Worm (Caenorhabditis elegans) whole organism, early embryonic: Measurements from ENCODE around the gene glb-24.

Experiments used
- F13C5.2 ChIP-seq: sonication (generic microtip); optimal IDR thresholded peaks from 2 replicates; lab custom pipeline; 2017; ENCODE audit warnings: mild to moderate bottlenecking, missing genetic modification characterization, inconsistent platforms, missing compliant biosample characterization
- ama-1 ChIP-seq: fragments of 150-350 bp; optimal IDR thresholded peaks from 2 replicates; lab custom pipeline; 2014
- ceh-13 ChIP-seq: fragments of 200-800 bp; sonication (Bioruptor generic); optimal IDR thresholded peaks from 2 replicates; lab custom pipeline; 2018; ENCODE audit warnings: mild to moderate bottlenecking, missing genetic modification characterization, missing compliant biosample characterization
- ceh-36 ChIP-seq: sonication (generic microtip); optimal IDR thresholded peaks from 2 replicates; lab custom pipeline; 2016; ENCODE audit warnings: missing genetic modification characterization, inconsistent platforms, missing compliant biosample characterization
- ets-7 ChIP-seq: sonication (generic microtip); optimal IDR thresholded peaks from 2 replicates; lab custom pipeline; 2016; ENCODE audit warnings: missing genotype, missing genetic modification characterization, missing compliant biosample characterization
- flt-1 ChIP-seq: fragments of 200-800 bp; sonication (Bioruptor generic); IDR thresholded peaks from 2 replicates; pipeline ENCODE4 v1.3.6; 2022; ENCODE audit warnings: missing genetic modification characterization, missing compliant biosample characterization
- hmbx-1 ChIP-seq: sonication (generic microtip); optimal IDR thresholded peaks from 2 replicates; lab custom pipeline; 2016; ENCODE audit warnings: mild to moderate bottlenecking, missing genetic modification characterization, missing compliant biosample characterization
- hmg-4 ChIP-seq: fragments of 200-800 bp; sonication (Bioruptor generic); optimal IDR thresholded peaks from 2 replicates; lab custom pipeline; 2018; ENCODE audit warnings: mild to moderate bottlenecking, missing genetic modification characterization, missing compliant biosample characterization
- hnd-1 ChIP-seq: sonication (generic microtip); optimal IDR thresholded peaks from 2 replicates; lab custom pipeline; 2016; ENCODE audit warnings: missing genetic modification characterization, missing compliant biosample characterization
- tbx-37 ChIP-seq: fragments of 200-800 bp; sonication (Bioruptor generic); conservative IDR thresholded peaks from 2 replicates; pipeline ENCODE4 v1.3.6; 2022; ENCODE audit warnings: missing genetic modification reagents, missing genetic modification characterization, missing compliant biosample characterization
- tra-4 ChIP-seq: sonication (generic microtip); optimal IDR thresholded peaks from 2 replicates; lab custom pipeline; 2017; ENCODE audit warnings: missing genetic modification characterization, missing compliant biosample characterization

- TF ChIP-seq F13C5.2 (tag; lab: Kevin White, UChicago) (no peak), ets-7 (tag; lab: Kevin White, UChicago) (no peak), ama-1 (lab: Kevin White, UChicago) (no peak), hnd-1 (tag; lab: Kevin White, UChicago) (no peak), ceh-13 (no peak), tra-4 (tag; lab: Kevin White, UChicago) (no peak), hmbx-1 (tag; lab: Kevin White, UChicago) (no peak), ceh-36 (tag; lab: Kevin White, UChicago) (no peak), hmg-4 (no peak), tbx-37 (GFP tag; lab: Robert Waterston, UW) (no peak), flt-1 (GFP tag; lab: Robert Waterston, UW) (no peak)
Observed at ce11 chrV:12845247-12845646, 40.5 kb downstream of the glb-24 start, which contains the start of gene C44H9.6.
